Fruit fly (Drosophila melanogaster) whole organism, embryonic: ENCODE results near the gene Oscillin.

Source experiments
- ATbp ChIP-seq: fragments of 200-800 bp; sonication (Bioruptor generic); optimal IDR thresholded peaks from 2 replicates; lab custom pipeline; 2017; ENCODE audit warnings: missing biosample characterization, mild to moderate bottlenecking, missing genetic modification characterization, missing genetic modification reagents
- Bgb ChIP-seq: fragments of 200-800 bp; sonication (Bioruptor generic); IDR thresholded peaks from 2 replicates; pipeline ENCODE4 v1.3.6; 2022; ENCODE audit warnings: missing biosample characterization, missing genetic modification characterization; ENCODE audit not compliant: partially characterized antibody
- CG10274 ChIP-seq: fragments of 200-800 bp; sonication (Bioruptor generic); optimal IDR thresholded peaks from 3 replicates; lab custom pipeline; 2017; ENCODE audit warnings: missing biosample characterization, mild to moderate bottlenecking, missing genetic modification characterization
- CG10431 ChIP-seq: fragments of 200-800 bp; sonication (Bioruptor generic); optimal IDR thresholded peaks from 3 replicates; lab custom pipeline; 2018; ENCODE audit warnings: missing biosample characterization, mild to moderate bottlenecking, missing genetic modification characterization
- CG10462 ChIP-seq: fragments of 200-800 bp; sonication (Bioruptor generic); optimal IDR thresholded peaks from 2 replicates; lab custom pipeline; 2016; ENCODE audit warnings: missing biosample characterization, missing genetic modification characterization
- CG11093 ChIP-seq: fragments of 200-800 bp; sonication (Bioruptor generic); IDR thresholded peaks from 3 replicates; pipeline ENCODE4 v1.3.6; 2022; ENCODE audit warnings: missing biosample characterization, missing genetic modification characterization
- CG11456 ChIP-seq: fragments of 200-800 bp; sonication (Bioruptor generic); IDR thresholded peaks from 3 replicates; pipeline ENCODE4 v1.3.6; 2022; ENCODE audit warnings: missing biosample characterization, missing genetic modification characterization
- CG12071 ChIP-seq: fragments of 200-800 bp; sonication (Bioruptor generic); optimal IDR thresholded peaks from 3 replicates; lab custom pipeline; 2018; ENCODE audit warnings: missing biosample characterization, mild to moderate bottlenecking, missing genetic modification characterization
- CG12155 ChIP-seq: fragments of 200-800 bp; sonication (Bioruptor generic); optimal IDR thresholded peaks from 3 replicates; lab custom pipeline; 2016; ENCODE audit warnings: missing biosample characterization, missing genetic modification characterization
- CG12236 ChIP-seq: fragments of 200-800 bp; sonication (Bioruptor generic); optimal IDR thresholded peaks from 2 replicates; lab custom pipeline; 2016; ENCODE audit warnings: missing biosample characterization, missing genetic modification characterization
- CG1233 ChIP-seq: fragments of 200-800 bp; sonication (Bioruptor generic); optimal IDR thresholded peaks from 4 replicates; lab custom pipeline; 2018; ENCODE audit warnings: missing biosample characterization, mild to moderate bottlenecking, missing genetic modification characterization
- CG12659 ChIP-seq: fragments of 200-800 bp; sonication (Bioruptor generic); optimal IDR thresholded peaks from 3 replicates; lab custom pipeline; 2017; ENCODE audit warnings: mild to moderate bottlenecking, missing biosample characterization, missing genetic modification reagents, missing genetic modification characterization
- CG17359 ChIP-seq: fragments of 200-800 bp; sonication (Bioruptor generic); optimal IDR thresholded peaks from 3 replicates; lab custom pipeline; 2018; ENCODE audit warnings: missing biosample characterization, mild to moderate bottlenecking, missing genetic modification characterization, moderate library complexity
- CG2875 ChIP-seq: fragments of 200-800 bp; sonication (Bioruptor generic); optimal IDR thresholded peaks from 2 replicates; lab custom pipeline; 2017; ENCODE audit warnings: missing biosample characterization, mild to moderate bottlenecking, missing genetic modification characterization, missing genetic modification reagents
- CG7556 ChIP-seq: fragments of 200-800 bp; sonication (Bioruptor generic); optimal IDR thresholded peaks from 2 replicates; lab custom pipeline; 2017; ENCODE audit warnings: missing biosample characterization, mild to moderate bottlenecking, missing genetic modification characterization
- CG9727 ChIP-seq: fragments of 200-800 bp; sonication (Bioruptor generic); optimal IDR thresholded peaks from 3 replicates; lab custom pipeline; 2017; ENCODE audit warnings: missing biosample characterization, mild to moderate bottlenecking, missing genetic modification characterization
- Camta ChIP-seq: fragments of 200-800 bp; sonication (Bioruptor generic); optimal IDR thresholded peaks from 2 replicates; lab custom pipeline; 2016; ENCODE audit warnings: missing biosample characterization, missing genetic modification characterization
- Doc2 ChIP-seq: fragments of 200-800 bp; sonication (Bioruptor generic); IDR thresholded peaks from 2 replicates; pipeline ENCODE4 v1.3.6; 2022; ENCODE audit warnings: missing biosample characterization, missing genetic modification characterization
- ERR ChIP-seq: fragments of 200-800 bp; sonication (Bioruptor generic); optimal IDR thresholded peaks from 2 replicates; lab custom pipeline; 2016; ENCODE audit warnings: missing biosample characterization, missing genetic modification characterization
- Fer3 ChIP-seq: fragments of 200-800 bp; sonication (Bioruptor generic); optimal IDR thresholded peaks from 2 replicates; lab custom pipeline; 2018; ENCODE audit warnings: missing biosample characterization, mild to moderate bottlenecking, missing genetic modification characterization, moderate library complexity
- Jarid2 ChIP-seq: fragments of 200-800 bp; sonication (Bioruptor generic); optimal IDR thresholded peaks from 3 replicates; lab custom pipeline; 2017; ENCODE audit warnings: mild to moderate bottlenecking, missing biosample characterization, missing genetic modification reagents, missing genetic modification characterization
- Meics ChIP-seq: fragments of 200-800 bp; sonication (Bioruptor generic); optimal IDR thresholded peaks from 2 replicates; lab custom pipeline; 2017; ENCODE audit warnings: missing biosample characterization, mild to moderate bottlenecking, missing genetic modification characterization
- NfI ChIP-seq: fragments of 200-800 bp; sonication (Bioruptor generic); optimal IDR thresholded peaks from 3 replicates; lab custom pipeline; 2018; ENCODE audit warnings: missing biosample characterization, mild to moderate bottlenecking, missing genetic modification characterization, moderate library complexity
- bbx ChIP-seq: fragments of 200-800 bp; sonication (Bioruptor generic); IDR thresholded peaks from 2 replicates; pipeline ENCODE4 v1.3.6; 2022; ENCODE audit warnings: missing biosample characterization, missing genetic modification characterization; ENCODE audit not compliant: partially characterized antibody
- cas ChIP-seq: fragments of 200-800 bp; sonication (Bioruptor generic); IDR thresholded peaks from 2 replicates; pipeline ENCODE4 v1.3.6; 2022; ENCODE audit warnings: missing biosample characterization, missing genetic modification characterization
- chif ChIP-seq, 2 experiments: fragments of 200-800 bp; sonication (Bioruptor generic); optimal IDR thresholded peaks; 3 replicates each; lab custom pipeline; 2016; ENCODE audit warnings: missing biosample characterization in 2 of 2, missing genetic modification characterization in 2 of 2
- chm ChIP-seq: fragments of 200-800 bp; sonication (Bioruptor generic); IDR thresholded peaks from 2 replicates; pipeline ENCODE4 v1.3.6; 2022; ENCODE audit warnings: missing biosample characterization, missing genetic modification characterization
- crp ChIP-seq, 2 experiments: fragments of 200-800 bp; sonication (Bioruptor generic); optimal IDR thresholded peaks; 2 replicates in 1 of 2; 3 replicates in 1 of 2; lab custom pipeline; 2017; ENCODE audit warnings: missing biosample characterization in 2 of 2, missing genetic modification characterization in 2 of 2, mild to moderate bottlenecking in 1 of 2, moderate library complexity in 1 of 2
- grau ChIP-seq: fragments of 200-800 bp; optimal IDR thresholded peaks from 3 replicates; lab custom pipeline; 2019; ENCODE audit warnings: missing biosample characterization, mild to moderate bottlenecking, missing genetic modification characterization, moderate library complexity
- gsb ChIP-seq: fragments of 200-800 bp; sonication (Bioruptor generic); IDR thresholded peaks from 2 replicates; pipeline ENCODE4 v1.3.6; 2022; ENCODE audit warnings: missing biosample characterization, missing genetic modification characterization
- hb ChIP-seq: fragments of 200-800 bp; sonication (Bioruptor generic); IDR thresholded peaks from 3 replicates; pipeline ENCODE4 v1.3.6; 2022; ENCODE audit warnings: missing biosample characterization, missing genetic modification characterization; ENCODE audit not compliant: partially characterized antibody
- lov ChIP-seq, 2 experiments: fragments of 200-800 bp in 1 of 2; fragments of >200 bp in 1 of 2; sonication (Bioruptor generic) in 1 of 2; IDR thresholded peaks in 1 of 2; optimal IDR thresholded peaks in 1 of 2; 2 replicates in 1 of 2; 3 replicates in 1 of 2; pipeline versions ENCODE4 v1.3.6 to Lab custom; 2017 to 2022; ENCODE audit warnings: missing biosample characterization in 1 of 2, missing genetic modification characterization in 1 of 2
- mirr ChIP-seq: fragments of 200-800 bp; sonication (Bioruptor generic); optimal IDR thresholded peaks from 3 replicates; lab custom pipeline; 2018; ENCODE audit warnings: missing biosample characterization, mild to moderate bottlenecking, missing genetic modification characterization
- mld ChIP-seq: fragments of 200-800 bp; sonication (Bioruptor generic); IDR thresholded peaks from 3 replicates; pipeline ENCODE4 v1.3.6; 2022; ENCODE audit warnings: missing biosample characterization, missing genetic modification characterization; ENCODE audit not compliant: partially characterized antibody
- nerfin-1 ChIP-seq: fragments of 200-800 bp; sonication (Bioruptor generic); optimal IDR thresholded peaks from 3 replicates; lab custom pipeline; 2019; ENCODE audit warnings: missing biosample characterization, mild to moderate bottlenecking, missing genetic modification characterization, moderate library complexity
- sima ChIP-seq: fragments of 200-800 bp; sonication (Bioruptor generic); optimal IDR thresholded peaks from 2 replicates; lab custom pipeline; 2016; ENCODE audit warnings: missing biosample characterization, missing genetic modification characterization
- sisA ChIP-seq: fragments of 200-800 bp; sonication (Bioruptor generic); IDR thresholded peaks from 2 replicates; pipeline ENCODE4 v1.3.6; 2022; ENCODE audit warnings: missing biosample characterization, missing genetic modification characterization
- trem ChIP-seq: fragments of 200-800 bp; optimal IDR thresholded peaks from 3 replicates; lab custom pipeline; 2019; ENCODE audit warnings: missing biosample characterization, mild to moderate bottlenecking, missing genetic modification characterization, moderate library complexity
- tx ChIP-seq: fragments of 200-800 bp; sonication (Bioruptor generic); optimal IDR thresholded peaks from 2 replicates; lab custom pipeline; 2016; ENCODE audit warnings: missing biosample characterization, missing genetic modification characterization
- unpg ChIP-seq: fragments of 200-800 bp; sonication (Bioruptor generic); optimal IDR thresholded peaks from 3 replicates; lab custom pipeline; 2018; ENCODE audit warnings: missing biosample characterization, mild to moderate bottlenecking, missing genetic modification characterization, moderate library complexity
- wek ChIP-seq: fragments of 200-800 bp; sonication (Bioruptor generic); optimal IDR thresholded peaks from 3 replicates; lab custom pipeline; 2018; ENCODE audit warnings: missing biosample characterization, mild to moderate bottlenecking, missing genetic modification characterization, moderate library complexity
- zfh1 ChIP-seq: fragments of 200-800 bp; sonication (Bioruptor generic); IDR thresholded peaks from 3 replicates; pipeline ENCODE4 v1.3.6; 2022; ENCODE audit warnings: missing biosample characterization, missing genetic modification characterization

Oscillin gene

DNA sequence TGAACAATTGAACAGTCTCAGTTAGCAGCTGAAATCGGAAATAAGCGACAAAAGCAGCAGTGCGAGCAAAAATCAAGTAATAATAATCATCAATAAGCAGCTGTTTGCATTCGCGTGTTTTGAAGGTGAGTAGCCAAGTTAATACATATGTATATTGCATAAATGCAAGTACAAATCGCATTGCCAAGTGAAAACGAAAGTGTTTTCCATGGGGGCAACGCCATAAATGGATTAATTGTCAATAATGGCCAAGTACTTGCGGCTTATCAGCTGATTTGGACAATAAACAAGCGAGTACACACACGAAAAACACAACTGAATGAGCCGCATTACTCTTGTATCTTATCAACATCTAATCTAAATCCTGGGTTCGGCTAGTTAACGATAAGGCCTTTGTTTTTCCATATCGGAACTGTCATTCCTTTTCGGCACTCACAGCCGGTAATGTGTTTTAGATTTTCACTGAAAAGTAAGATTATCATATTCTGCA, 447 bp downstream of the Oscillin start (continued):
- no peak for TF ChIP-seq Doc2 (GFP tag; lab: Robert Waterston, UW)
- no peak for TF ChIP-seq hb (GFP tag; lab: Robert Waterston, UW)
- no peak for TF ChIP-seq Camta (GFP tag; lab: Kevin White, UChicago)
- peak; percentile 3 for TF ChIP-seq Fer3 (tag; lab: Kevin White, UChicago)
- no peak for TF ChIP-seq CG12236 (GFP tag; lab: Kevin White, UChicago)
- peak in 1 of 2 experiments; percentile 20 for TF ChIP-seq crp (GFP tag; optimal IDR thresholded peaks at IDR 0.05; lab: Kevin White, UChicago)
- peak; percentile 34 for TF ChIP-seq wek
- TF ChIP-seq CG12071, result peak; percentile 16
- no peak for TF ChIP-seq CG12155 (GFP tag; lab: Kevin White, UChicago)
- TF ChIP-seq Jarid2 (GFP tag; lab: Kevin White, UChicago), result peak; percentile 6
- TF ChIP-seq sisA (GFP tag; lab: Robert Waterston, UW), result no peak
- no peak for TF ChIP-seq ERR (GFP tag; lab: Kevin White, UChicago)
- no peak for TF ChIP-seq NfI (GFP tag; lab: Kevin White, UChicago)
- no peak for TF ChIP-seq Meics (GFP tag; lab: Kevin White, UChicago)
- no peak for TF ChIP-seq CG11093
- TF ChIP-seq tx, result no peak
- no peak for TF ChIP-seq Bgb (GFP tag; lab: Robert Waterston, UW)
- TF ChIP-seq CG7556 (GFP tag; lab: Kevin White, UChicago), result no peak
- no peak for TF ChIP-seq trem
- TF ChIP-seq CG2875 (GFP tag; lab: Kevin White, UChicago), result peak; percentile 13
- no peak for TF ChIP-seq bbx (GFP tag; lab: Robert Waterston, UW)
- TF ChIP-seq CG10462 (GFP tag; lab: Kevin White, UChicago), result no peak
- TF ChIP-seq sima (GFP tag; lab: Kevin White, UChicago), result no peak
- no peak for TF ChIP-seq CG11456 (GFP tag; lab: Robert Waterston, UW)
- peak; percentile 12 for TF ChIP-seq CG1233 (GFP tag; lab: Kevin White, UChicago)
- TF ChIP-seq chif (GFP tag; optimal IDR thresholded peaks at IDR 0.05; lab: Kevin White, UChicago), result no peak
- no peak for TF ChIP-seq grau (tag; lab: Kevin White, UChicago)
- no peak for TF ChIP-seq lov (optimal IDR thresholded peaks at IDR 0.05; lab: Kevin White, UChicago)
- peak; percentile 23; the same call in 1 of the 3 replicates for TF ChIP-seq lov (GFP tag; IDR thresholded peaks at IDR 0.05; lab: Robert Waterston, UW)
- peak; percentile 29 for TF ChIP-seq CG17359 (tag; lab: Kevin White, UChicago)
- TF ChIP-seq mld (GFP tag; lab: Robert Waterston, UW), result 0 out of 3 replicates have a peak, but pooled peaks have one; percentile 2
- no peak for TF ChIP-seq chm
- peak; percentile 37 for TF ChIP-seq CG10431 (GFP tag; lab: Kevin White, UChicago)
- no peak for TF ChIP-seq unpg
- TF ChIP-seq CG10274 (GFP tag; lab: Kevin White, UChicago), result no peak
- TF ChIP-seq CG12659 (GFP tag; lab: Kevin White, UChicago), result no peak
- no peak for TF ChIP-seq gsb (GFP tag; lab: Robert Waterston, UW)
- no peak for TF ChIP-seq cas
- TF ChIP-seq ATbp (GFP tag; lab: Kevin White, UChicago), result peak; percentile 30
- peak; percentile 33 for TF ChIP-seq nerfin-1 (tag; lab: Kevin White, UChicago)
- 0 out of 3 replicates have a peak, but pooled peaks have one; percentile 14 for TF ChIP-seq zfh1 (GFP tag; lab: Robert Waterston, UW)
- TF ChIP-seq mirr (GFP tag; lab: Kevin White, UChicago), result peak; percentile 65
- peak; percentile 10 for TF ChIP-seq CG9727 (GFP tag; lab: Kevin White, UChicago)
